Fruit fly (Drosophila melanogaster) whole organism, embryonic: ENCODE results near the gene Pde9.

Source experiments
- Atf6 ChIP-seq: fragments of 200-800 bp; sonication (Bioruptor generic); IDR thresholded peaks from 2 replicates; pipeline ENCODE4 v1.3.6; 2022; ENCODE audit warnings: missing biosample characterization, missing genetic modification characterization
- B-H1 ChIP-seq: fragments of 200-800 bp; sonication (Bioruptor generic); IDR thresholded peaks from 3 replicates; pipeline ENCODE4 v1.3.6; 2022; ENCODE audit warnings: missing biosample characterization, missing genetic modification characterization
- Bgb ChIP-seq: fragments of 200-800 bp; sonication (Bioruptor generic); IDR thresholded peaks from 2 replicates; pipeline ENCODE4 v1.3.6; 2022; ENCODE audit warnings: missing biosample characterization, missing genetic modification characterization; ENCODE audit not compliant: partially characterized antibody
- CG11085 ChIP-seq: fragments of 200-800 bp; sonication (Bioruptor generic); IDR thresholded peaks from 2 replicates; pipeline ENCODE4 v1.3.6; 2022; ENCODE audit warnings: missing biosample characterization, missing genetic modification characterization
- CG11398 ChIP-seq: fragments of 200-800 bp; sonication (Bioruptor generic); optimal IDR thresholded peaks from 2 replicates; lab custom pipeline; 2016; ENCODE audit warnings: missing biosample characterization, missing genetic modification characterization
- CG11695 ChIP-seq: fragments of 200-800 bp; sonication (Bioruptor generic); IDR thresholded peaks from 3 replicates; pipeline ENCODE4 v1.3.6; 2022; ENCODE audit warnings: missing biosample characterization, missing genetic modification characterization
- CG12155 ChIP-seq: fragments of 200-800 bp; sonication (Bioruptor generic); optimal IDR thresholded peaks from 3 replicates; lab custom pipeline; 2016; ENCODE audit warnings: missing biosample characterization, missing genetic modification characterization
- CG13424 ChIP-seq: fragments of 200-800 bp; sonication (Bioruptor generic); optimal IDR thresholded peaks from 2 replicates; lab custom pipeline; 2019; ENCODE audit warnings: missing biosample characterization, mild to moderate bottlenecking, missing genetic modification characterization, moderate library complexity
- CG17186 ChIP-seq: fragments of 200-800 bp; sonication (Bioruptor generic); optimal IDR thresholded peaks from 3 replicates; lab custom pipeline; 2017; ENCODE audit warnings: missing biosample characterization, missing genetic modification reagents, missing genetic modification characterization
- CG17385 ChIP-seq: fragments of 200-800 bp; sonication (Bioruptor generic); optimal IDR thresholded peaks from 3 replicates; lab custom pipeline; 2018; ENCODE audit warnings: missing biosample characterization, mild to moderate bottlenecking, missing genetic modification characterization
- CG1832 ChIP-seq: fragments of 200-800 bp; sonication (Bioruptor generic); optimal IDR thresholded peaks from 2 replicates; lab custom pipeline; 2017; ENCODE audit warnings: missing biosample characterization, mild to moderate bottlenecking, missing genetic modification characterization, inconsistent platforms
- CG18476 ChIP-seq: fragments of 200-800 bp; sonication (Bioruptor generic); optimal IDR thresholded peaks from 2 replicates; lab custom pipeline; 2016; ENCODE audit warnings: missing biosample characterization, mild to moderate bottlenecking, missing genetic modification characterization
- CG18599 ChIP-seq: fragments of 200-800 bp; sonication (Bioruptor generic); optimal IDR thresholded peaks from 3 replicates; lab custom pipeline; 2017; ENCODE audit warnings: missing biosample characterization, missing genetic modification characterization, mild to moderate bottlenecking, moderate library complexity, missing genetic modification reagents
- CG2712 ChIP-seq: fragments of 200-800 bp; optimal IDR thresholded peaks from 3 replicates; lab custom pipeline; 2019; ENCODE audit warnings: missing biosample characterization, mild to moderate bottlenecking, missing genetic modification characterization, moderate library complexity
- CG30020 ChIP-seq: fragments of 200-800 bp; optimal IDR thresholded peaks from 2 replicates; lab custom pipeline; 2019; ENCODE audit warnings: missing biosample characterization, mild to moderate bottlenecking, missing genetic modification characterization, moderate library complexity
- CG32767 ChIP-seq: fragments of 200-800 bp; sonication (Bioruptor generic); IDR thresholded peaks from 2 replicates; pipeline ENCODE4 v1.3.6; 2022; ENCODE audit warnings: missing biosample characterization, missing genetic modification characterization
- CG33557 ChIP-seq: fragments of 200-800 bp; sonication (Bioruptor generic); optimal IDR thresholded peaks from 2 replicates; lab custom pipeline; 2019; ENCODE audit warnings: missing biosample characterization, mild to moderate bottlenecking, missing genetic modification characterization, moderate library complexity
- CG34422 ChIP-seq: fragments of 200-800 bp; sonication (Bioruptor generic); IDR thresholded peaks from 3 replicates; pipeline ENCODE4 v1.3.6; 2022; ENCODE audit warnings: missing biosample characterization, missing genetic modification characterization
- CG4360 ChIP-seq: fragments of 200-800 bp; sonication (Bioruptor generic); IDR thresholded peaks from 2 replicates; pipeline ENCODE4 v1.3.6; 2022; ENCODE audit warnings: missing biosample characterization, missing genetic modification characterization
- CG6765 ChIP-seq: fragments of 200-800 bp; sonication (Bioruptor generic); optimal IDR thresholded peaks from 3 replicates; lab custom pipeline; 2017; ENCODE audit warnings: missing biosample characterization, mild to moderate bottlenecking, missing genetic modification characterization
- CG8924 ChIP-seq: fragments of 200-800 bp; optimal IDR thresholded peaks from 3 replicates; lab custom pipeline; 2019; ENCODE audit warnings: missing biosample characterization, mild to moderate bottlenecking, missing genetic modification characterization, moderate library complexity
- CG9609 ChIP-seq: fragments of 200-800 bp; sonication (Bioruptor generic); optimal IDR thresholded peaks from 3 replicates; lab custom pipeline; 2016; ENCODE audit warnings: missing biosample characterization, missing genetic modification characterization
- CG9727 ChIP-seq: fragments of 200-800 bp; sonication (Bioruptor generic); optimal IDR thresholded peaks from 3 replicates; lab custom pipeline; 2017; ENCODE audit warnings: missing biosample characterization, mild to moderate bottlenecking, missing genetic modification characterization
- CTCF ChIP-seq: fragments of 200-800 bp; sonication (Bioruptor generic); optimal IDR thresholded peaks from 2 replicates; lab custom pipeline; 2017; ENCODE audit warnings: missing biosample characterization, mild to moderate bottlenecking, missing genetic modification characterization, moderate library complexity
- Chrac-16 ChIP-seq: fragments of 200-800 bp; sonication (Bioruptor generic); optimal IDR thresholded peaks from 3 replicates; lab custom pipeline; 2016; ENCODE audit warnings: missing biosample characterization, missing genetic modification characterization
- Dad ChIP-seq: fragments of 200-800 bp; sonication (Bioruptor generic); optimal IDR thresholded peaks from 3 replicates; lab custom pipeline; 2016; ENCODE audit warnings: missing biosample characterization, missing genetic modification characterization
- Dll ChIP-seq: fragments of 200-800 bp; sonication (Bioruptor generic); IDR thresholded peaks from 4 replicates; pipeline ENCODE4 v1.3.6; 2022; ENCODE audit warnings: missing biosample characterization, missing genetic modification characterization; ENCODE audit not compliant: partially characterized antibody
- Fer1 ChIP-seq: fragments of 200-800 bp; sonication (Bioruptor generic); optimal IDR thresholded peaks from 2 replicates; lab custom pipeline; 2017; ENCODE audit warnings: missing biosample characterization, mild to moderate bottlenecking, missing genetic modification characterization
- GATAe ChIP-seq: fragments of 200-800 bp; sonication (Bioruptor generic); conservative IDR thresholded peaks from 2 replicates; pipeline ENCODE4 v1.3.6; 2022; ENCODE audit warnings: missing biosample characterization, missing genetic modification characterization
- H2.0 ChIP-seq: fragments of 200-800 bp; sonication (Bioruptor generic); IDR thresholded peaks from 2 replicates; pipeline ENCODE4 v1.3.6; 2022; ENCODE audit warnings: missing biosample characterization, missing genetic modification characterization
- HLH54F ChIP-seq: fragments of 200-800 bp; sonication (Bioruptor generic); optimal IDR thresholded peaks from 3 replicates; lab custom pipeline; 2016; ENCODE audit warnings: missing biosample characterization, missing genetic modification characterization
- Lhr ChIP-seq: fragments of 200-800 bp; sonication (Bioruptor generic); optimal IDR thresholded peaks from 3 replicates; lab custom pipeline; 2017; ENCODE audit warnings: mild to moderate bottlenecking, missing biosample characterization, missing genetic modification reagents, missing genetic modification characterization
- Lpt ChIP-seq: fragments of >200 bp; optimal IDR thresholded peaks from 2 replicates; lab custom pipeline; 2018; ENCODE audit warnings: missing biosample characterization, missing genetic modification characterization
- Mad ChIP-seq: fragments of 200-800 bp; sonication (Bioruptor generic); optimal IDR thresholded peaks from 2 replicates; lab custom pipeline; 2016; ENCODE audit warnings: missing biosample characterization, missing genetic modification characterization
- NC2β ChIP-seq: fragments of 200-800 bp; sonication (Bioruptor generic); optimal IDR thresholded peaks from 2 replicates; lab custom pipeline; 2016; ENCODE audit warnings: missing biosample characterization, missing genetic modification characterization
- Nf-YB ChIP-seq: fragments of 200-800 bp; sonication (Bioruptor generic); optimal IDR thresholded peaks from 3 replicates; lab custom pipeline; 2019; ENCODE audit warnings: missing biosample characterization, mild to moderate bottlenecking, missing genetic modification characterization, moderate library complexity
- Scr ChIP-seq: fragments of 200-800 bp; sonication (Bioruptor generic); IDR thresholded peaks from 2 replicates; pipeline ENCODE4 v1.3.6; 2022; ENCODE audit warnings: missing biosample characterization, missing genetic modification characterization; ENCODE audit not compliant: partially characterized antibody
- Spps ChIP-seq: fragments of 200-800 bp; sonication (Bioruptor generic); optimal IDR thresholded peaks from 2 replicates; lab custom pipeline; 2018; ENCODE audit warnings: missing biosample characterization, mild to moderate bottlenecking, missing genetic modification characterization
- TFAM ChIP-seq: fragments of 200-800 bp; sonication (Bioruptor generic); optimal IDR thresholded peaks from 2 replicates; lab custom pipeline; 2017; ENCODE audit warnings: missing biosample characterization, missing genetic modification characterization, inconsistent platforms
- ap ChIP-seq: fragments of 200-800 bp; sonication (Bioruptor generic); IDR thresholded peaks from 2 replicates; pipeline ENCODE4 v1.3.6; 2022; ENCODE audit warnings: missing biosample characterization, missing genetic modification characterization
- cato ChIP-seq: fragments of 200-800 bp; sonication (Bioruptor generic); optimal IDR thresholded peaks from 2 replicates; lab custom pipeline; 2016; ENCODE audit warnings: missing biosample characterization, missing genetic modification characterization, borderline replicate concordance
- chn ChIP-seq: fragments of 200-800 bp; sonication (Bioruptor generic); optimal IDR thresholded peaks from 2 replicates; lab custom pipeline; 2016; ENCODE audit warnings: missing biosample characterization, missing genetic modification characterization
- crc ChIP-seq: fragments of 200-800 bp; sonication (Bioruptor generic); optimal IDR thresholded peaks from 2 replicates; lab custom pipeline; 2016; ENCODE audit warnings: missing biosample characterization, missing genetic modification characterization
- ems ChIP-seq: fragments of 200-800 bp; sonication (Bioruptor generic); optimal IDR thresholded peaks from 3 replicates; lab custom pipeline; 2016; ENCODE audit warnings: missing biosample characterization, missing genetic modification characterization
- ewg ChIP-seq: fragments of 200-800 bp; sonication (Bioruptor generic); optimal IDR thresholded peaks from 3 replicates; lab custom pipeline; 2017; ENCODE audit warnings: mild to moderate bottlenecking, missing biosample characterization, missing genetic modification reagents, missing genetic modification characterization
- lmd ChIP-seq: fragments of 200-800 bp; sonication (Bioruptor generic); IDR thresholded peaks from 2 replicates; pipeline ENCODE4 v1.3.6; 2022; ENCODE audit warnings: missing biosample characterization, missing genetic modification characterization
- p53 ChIP-seq: fragments of 200-800 bp; sonication (Bioruptor generic); optimal IDR thresholded peaks from 2 replicates; lab custom pipeline; 2016; ENCODE audit warnings: missing biosample characterization, missing genetic modification characterization
- row ChIP-seq: fragments of 200-800 bp; sonication (Bioruptor generic); IDR thresholded peaks from 3 replicates; pipeline ENCODE4 v1.3.6; 2022; ENCODE audit warnings: missing biosample characterization, missing genetic modification characterization
- sima ChIP-seq: fragments of 200-800 bp; sonication (Bioruptor generic); optimal IDR thresholded peaks from 2 replicates; lab custom pipeline; 2016; ENCODE audit warnings: missing biosample characterization, missing genetic modification characterization
- sisA ChIP-seq: fragments of 200-800 bp; sonication (Bioruptor generic); IDR thresholded peaks from 2 replicates; pipeline ENCODE4 v1.3.6; 2022; ENCODE audit warnings: missing biosample characterization, missing genetic modification characterization
- tll ChIP-seq, 2 experiments: fragments of 200-800 bp in 1 of 2; fragments of >200 bp in 1 of 2; sonication (Bioruptor generic) in 1 of 2; optimal IDR thresholded peaks; 2 replicates each; lab custom pipeline; 2017 to 2019; ENCODE audit warnings: missing biosample characterization in 2 of 2, missing genetic modification characterization in 2 of 2, mild to moderate bottlenecking in 1 of 2, moderate library complexity in 1 of 2
- usp ChIP-seq: fragments of >200 bp; optimal IDR thresholded peaks from 2 replicates; lab custom pipeline; 2017; ENCODE audit warnings: missing biosample characterization, missing genetic modification characterization
- zfh2 ChIP-seq: fragments of 200-800 bp; sonication (Bioruptor generic); optimal IDR thresholded peaks from 2 replicates; lab custom pipeline; 2016; ENCODE audit warnings: missing biosample characterization, missing genetic modification characterization

The Pde9 gene

DNA sequence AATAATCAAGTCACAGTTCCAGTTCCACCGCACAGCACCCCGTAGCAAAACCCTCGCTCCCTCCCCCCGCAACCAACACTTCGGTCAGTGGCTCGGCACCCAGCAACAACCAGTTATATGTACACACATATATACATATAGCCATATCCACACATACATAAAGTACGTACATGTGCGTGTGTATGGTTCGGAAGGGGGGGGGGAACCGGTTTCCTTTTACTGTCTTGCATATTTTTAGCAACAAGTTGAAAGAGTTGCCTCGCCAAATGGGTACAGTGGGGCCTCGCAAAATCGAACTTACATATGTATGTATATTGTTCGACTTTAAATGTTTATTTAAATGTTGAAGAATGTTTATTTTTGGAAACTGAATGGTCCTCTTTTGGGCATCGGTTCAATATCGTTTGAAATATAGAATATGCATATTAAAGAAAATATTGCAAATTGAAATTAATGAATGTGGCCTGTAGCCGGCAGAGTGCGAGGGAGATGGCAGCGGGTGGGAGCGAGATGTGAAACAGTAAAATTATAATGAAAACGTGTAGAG lies 142.0 kb downstream of the Pde9 start (continued):
- TF ChIP-seq CG12155 (GFP tag; lab: Kevin White, UChicago) (peak; percentile 65), ewg (GFP tag; lab: Kevin White, UChicago) (peak; percentile 12), CG11695 (peak; percentile 81), CG33557 (no peak), CG32767 (GFP tag; lab: Robert Waterston, UW) (peak; percentile 75), usp (GFP tag; lab: Kevin White, UChicago) (no peak), Spps (no peak), Lpt (no peak), CG8924 (tag; lab: Kevin White, UChicago) (peak; percentile 70), CG11085 (peak; percentile 77), ap (GFP tag; lab: Robert Waterston, UW) (peak; percentile 61), CG9727 (GFP tag; lab: Kevin White, UChicago) (peak; percentile 72), zfh2 (peak; percentile 80), Scr (GFP tag; lab: Robert Waterston, UW) (no peak), chn (peak; percentile 40), Mad (GFP tag; lab: Kevin White, UChicago) (peak; percentile 5), CG30020 (tag; lab: Kevin White, UChicago) (no peak), CG17186 (GFP tag; lab: Kevin White, UChicago) (no peak), CG17385 (GFP tag; lab: Kevin White, UChicago) (peak; percentile 66), ems (GFP tag; lab: Kevin White, UChicago) (peak; percentile 74), p53 (GFP tag; lab: Kevin White, UChicago) (no peak), CG6765 (GFP tag; lab: Kevin White, UChicago) (peak; percentile 69), Dad (GFP tag; lab: Kevin White, UChicago) (peak; percentile 26), sima (GFP tag; lab: Kevin White, UChicago) (peak; percentile 25), TFAM (GFP tag; lab: Kevin White, UChicago) (no peak), CG13424 (tag; lab: Kevin White, UChicago) (peak; percentile 74), CG34422 (GFP tag; lab: Robert Waterston, UW) (peak; percentile 73; the same call in 2 of the 3 replicates), Bgb (GFP tag; lab: Robert Waterston, UW) (no peak), GATAe (peak; percentile 63; the same call in 1 of the 2 replicates), NC2β (GFP tag; lab: Kevin White, UChicago) (no peak), Fer1 (GFP tag; lab: Kevin White, UChicago) (peak; percentile 81), CG18599 (peak; percentile 86)

DNA sequence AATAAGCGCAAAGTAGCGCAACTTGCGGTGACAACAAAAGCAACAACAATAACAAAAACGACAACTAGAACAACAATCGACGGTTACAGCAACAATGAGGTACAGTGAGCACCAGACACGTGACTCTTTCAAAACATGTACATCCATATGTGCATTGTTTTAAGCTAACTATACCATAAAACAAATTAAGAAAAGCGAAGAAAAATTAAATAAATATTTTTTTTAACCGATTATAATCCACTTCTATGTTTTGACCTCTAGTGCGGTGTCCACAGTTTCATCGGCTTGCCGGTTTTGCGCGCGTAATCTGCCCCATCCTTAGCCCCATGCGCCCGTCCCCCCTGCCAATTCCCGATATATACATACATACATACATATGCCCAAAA lies 142.8 kb downstream of the Pde9 start:
- TF ChIP-seq B-H1 (GFP tag; lab: Robert Waterston, UW) (peak; percentile 91), CG2712 (tag; lab: Kevin White, UChicago) (peak; percentile 88), Nf-YB (GFP tag; lab: Kevin White, UChicago) (peak; percentile 50), lmd (GFP tag; lab: Robert Waterston, UW) (peak; percentile 97), sisA (peak; percentile 95), crc (GFP tag; lab: Kevin White, UChicago) (peak; percentile 54), Dll (GFP tag; lab: Robert Waterston, UW) (no peak), CG1832 (no peak), H2.0 (GFP tag; lab: Robert Waterston, UW) (peak; percentile 94), Atf6 (GFP tag; lab: Robert Waterston, UW) (peak; percentile 96), Lhr (GFP tag; lab: Kevin White, UChicago) (peak; percentile 44), CTCF (peak; percentile 9), CG11398 (GFP tag; lab: Kevin White, UChicago) (peak; percentile 59), CG9609 (peak; percentile 79), Chrac-16 (GFP tag; lab: Kevin White, UChicago) (peak; percentile 89), CG4360 (GFP tag; lab: Robert Waterston, UW) (peak; percentile 78), HLH54F (GFP tag; lab: Kevin White, UChicago) (peak; percentile 92), cato (GFP tag; lab: Kevin White, UChicago) (peak; percentile 58), CG18476 (GFP tag; lab: Kevin White, UChicago) (peak; percentile 86), tll (GFP tag; optimal IDR thresholded peaks at IDR 0.05; lab: Kevin White, UChicago) (no peak), row (peak; percentile 98)
